Worm (Caenorhabditis elegans) whole organism, L1 larva: ENCODE results near the gene mcm-2.

Experiments used
- C04F5.9 ChIP-seq: sonication (generic microtip); optimal IDR thresholded peaks from 2 replicates; lab custom pipeline; 2016; ENCODE audit warnings: missing genetic modification characterization, missing compliant biosample characterization
- C16A3.4 ChIP-seq: fragments of 150-350 bp; optimal IDR thresholded peaks from 2 replicates; lab custom pipeline; 2014; ENCODE audit warnings: missing biosample characterization, missing genetic modification characterization
- C34B4.2 ChIP-seq: sonication (generic microtip); optimal IDR thresholded peaks from 2 replicates; lab custom pipeline; 2017; ENCODE audit warnings: mild to moderate bottlenecking, missing genetic modification characterization, missing compliant biosample characterization
- alr-1 ChIP-seq: fragments of 200-800 bp; sonication (Bioruptor generic); optimal IDR thresholded peaks from 2 replicates; lab custom pipeline; 2018; ENCODE audit warnings: borderline replicate concordance, mild to moderate bottlenecking, missing genetic modification characterization, missing compliant biosample characterization
- aly-2 ChIP-seq: fragments of 150-350 bp; optimal IDR thresholded peaks from 2 replicates; lab custom pipeline; 2014; ENCODE audit warnings: missing biosample characterization, missing genetic modification characterization
- blmp-1 ChIP-seq: fragments of 150-350 bp; optimal IDR thresholded peaks from 2 replicates; lab custom pipeline; 2014; ENCODE audit warnings: missing biosample characterization, missing genetic modification characterization
- ceh-63 ChIP-seq: fragments of 200-800 bp; sonication (Bioruptor generic); optimal IDR thresholded peaks from 2 replicates; lab custom pipeline; 2018; ENCODE audit warnings: mild to moderate bottlenecking, missing genetic modification characterization, missing compliant biosample characterization
- ceh-8 ChIP-seq: fragments of 200-800 bp; sonication (Bioruptor generic); optimal IDR thresholded peaks from 2 replicates; lab custom pipeline; 2018; ENCODE audit warnings: mild to moderate bottlenecking, missing genetic modification characterization, moderate library complexity, missing compliant biosample characterization
- ceh-82 ChIP-seq, 3 experiments: fragments of 150-350 bp in 1 of 3; sonication (generic microtip) in 2 of 3; optimal IDR thresholded peaks; 2 replicates each; lab custom pipeline; 2014 to 2017; ENCODE audit warnings: missing biosample characterization in 3 of 3, missing genetic modification characterization in 3 of 3
- dpl-1 ChIP-seq, 3 experiments: fragments of 150-350 bp in 2 of 3; sonication (generic microtip) in 1 of 3; optimal IDR thresholded peaks; 2 replicates each; lab custom pipeline; 2014 to 2017; ENCODE audit warnings: missing biosample characterization in 3 of 3, missing genetic modification characterization in 3 of 3, missing genetic modification reagents in 3 of 3
- dsc-1 ChIP-seq: sonication (generic microtip); optimal IDR thresholded peaks from 2 replicates; lab custom pipeline; 2016; ENCODE audit warnings: mild to moderate bottlenecking, missing genetic modification characterization, missing compliant biosample characterization
- efl-1 ChIP-seq, 4 experiments: fragments of 150-350 bp; optimal IDR thresholded peaks in 3 of 4; peaks in 1 of 4; 1 replicate in 1 of 4; 2 replicates in 3 of 4; lab custom pipeline; 2014; ENCODE audit warnings: missing biosample characterization in 2 of 4, missing genetic modification characterization in 2 of 4, missing genetic modification reagents in 2 of 4
- efl-3 ChIP-seq: fragments of 200-800 bp; sonication (Bioruptor generic); optimal IDR thresholded peaks from 2 replicates; lab custom pipeline; 2018; ENCODE audit warnings: mild to moderate bottlenecking, missing genetic modification characterization, missing compliant biosample characterization
- egl-13 ChIP-seq: sonication (generic microtip); optimal IDR thresholded peaks from 2 replicates; lab custom pipeline; 2016; ENCODE audit warnings: missing genotype, missing genetic modification reagents, missing genetic modification characterization, missing compliant biosample characterization
- egl-27 ChIP-seq, 2 experiments: fragments of 150-350 bp in 1 of 2; sonication (generic microtip); optimal IDR thresholded peaks; 3 replicates each; lab custom pipeline; 2017 to 2018; ENCODE audit warnings: missing biosample characterization in 2 of 2, missing genetic modification characterization in 2 of 2, missing genetic modification reagents in 2 of 2
- elt-2 ChIP-seq: sonication (generic microtip); optimal IDR thresholded peaks from 2 replicates; lab custom pipeline; 2016; ENCODE audit warnings: missing genetic modification characterization, mild to moderate bottlenecking, inconsistent platforms, missing compliant biosample characterization, missing genetic modification reagents
- elt-3 ChIP-seq, 6 experiments: fragments of 150-350 bp in 1 of 6; sonication (generic microtip); optimal IDR thresholded peaks; 2 replicates each; lab custom pipeline; 2017 to 2018; ENCODE audit warnings: missing biosample characterization in 6 of 6, missing genetic modification characterization in 6 of 6, inconsistent platforms in 1 of 6
- ets-5 ChIP-seq: fragments of 200-800 bp; sonication (Bioruptor generic); IDR thresholded peaks from 2 replicates; pipeline ENCODE4 v1.3.6; 2022; ENCODE audit warnings: missing genetic modification characterization, missing compliant biosample characterization
- fkh-4 ChIP-seq: sonication (generic microtip); optimal IDR thresholded peaks from 2 replicates; lab custom pipeline; 2016; ENCODE audit warnings: missing compliant biosample characterization, missing genetic modification characterization, borderline replicate concordance
- fkh-8 ChIP-seq: sonication (generic microtip); optimal IDR thresholded peaks from 2 replicates; lab custom pipeline; 2016; ENCODE audit warnings: mild to moderate bottlenecking, missing genetic modification characterization, missing compliant biosample characterization
- fos-1 ChIP-seq: fragments of 150-350 bp; optimal IDR thresholded peaks from 2 replicates; lab custom pipeline; 2014; ENCODE audit warnings: missing biosample characterization, missing genetic modification characterization
- hpl-2 ChIP-seq: fragments of 150-350 bp; optimal IDR thresholded peaks from 2 replicates; lab custom pipeline; 2014; ENCODE audit warnings: missing biosample characterization, missing genetic modification reagents, missing genetic modification characterization
- irx-1 ChIP-seq: sonication (generic microtip); optimal IDR thresholded peaks from 2 replicates; lab custom pipeline; 2016; ENCODE audit warnings: missing genetic modification characterization, missing compliant biosample characterization
- isw-1 ChIP-seq: fragments of 200-800 bp; sonication (Bioruptor generic); IDR thresholded peaks from 2 replicates; pipeline ENCODE4 v1.3.6; 2022; ENCODE audit warnings: missing genetic modification characterization, missing compliant biosample characterization
- jun-1 ChIP-seq: fragments of 150-350 bp; optimal IDR thresholded peaks from 2 replicates; lab custom pipeline; 2014; ENCODE audit warnings: missing biosample characterization, missing genetic modification reagents, missing genetic modification characterization
- lin-14 ChIP-seq: fragments of 200-800 bp; sonication (Bioruptor generic); optimal IDR thresholded peaks from 2 replicates; lab custom pipeline; 2018; ENCODE audit warnings: mild to moderate bottlenecking, missing genetic modification characterization, moderate library complexity, missing compliant biosample characterization
- lin-39 ChIP-seq: fragments of 150-350 bp; optimal IDR thresholded peaks from 2 replicates; lab custom pipeline; 2014; ENCODE audit warnings: missing biosample characterization, missing genetic modification reagents, missing genetic modification characterization
- mef-2 ChIP-seq: fragments of 150-350 bp; optimal IDR thresholded peaks from 2 replicates; lab custom pipeline; 2014; ENCODE audit warnings: missing biosample characterization, missing genetic modification characterization
- mep-1 ChIP-seq: fragments of 150-350 bp; optimal IDR thresholded peaks from 2 replicates; lab custom pipeline; 2014; ENCODE audit warnings: missing biosample characterization, missing genetic modification characterization
- nhr-11 ChIP-seq: fragments of 150-350 bp; optimal IDR thresholded peaks from 2 replicates; lab custom pipeline; 2014; ENCODE audit warnings: missing biosample characterization, missing genetic modification characterization
- nhr-19 ChIP-seq: fragments of 200-800 bp; sonication (Bioruptor generic); conservative IDR thresholded peaks from 2 replicates; pipeline ENCODE4 v1.3.6; 2022; ENCODE audit warnings: missing genetic modification characterization, missing compliant biosample characterization
- nhr-20 ChIP-seq: sonication (generic microtip); optimal IDR thresholded peaks from 2 replicates; lab custom pipeline; 2016; ENCODE audit warnings: mild to moderate bottlenecking, missing genetic modification characterization, missing compliant biosample characterization
- nhr-28 ChIP-seq: fragments of 150-350 bp; optimal IDR thresholded peaks from 2 replicates; lab custom pipeline; 2014; ENCODE audit warnings: missing biosample characterization, missing genetic modification characterization
- nhr-47 ChIP-seq: sonication (generic microtip); optimal IDR thresholded peaks from 2 replicates; lab custom pipeline; 2016; ENCODE audit warnings: mild to moderate bottlenecking, missing genetic modification characterization, moderate library complexity, missing compliant biosample characterization
- nhr-71 ChIP-seq: sonication (generic microtip); optimal IDR thresholded peaks from 2 replicates; lab custom pipeline; 2016; ENCODE audit warnings: mild to moderate bottlenecking, missing genetic modification characterization, moderate library complexity, missing compliant biosample characterization
- nhr-84 ChIP-seq: sonication (generic microtip); optimal IDR thresholded peaks from 2 replicates; lab custom pipeline; 2017; ENCODE audit warnings: missing biosample characterization, missing genetic modification characterization
- nhr-85 ChIP-seq: sonication (generic microtip); peaks from one replicate; lab custom pipeline; 2016; ENCODE audit warnings: missing genetic modification characterization, inconsistent platforms, missing compliant biosample characterization
- nhr-90 ChIP-seq: sonication (generic microtip); optimal IDR thresholded peaks from 2 replicates; lab custom pipeline; 2016; ENCODE audit warnings: mild to moderate bottlenecking, missing genetic modification characterization, missing compliant biosample characterization; ENCODE audit not compliant: poor library complexity
- rnt-1 ChIP-seq: sonication (generic microtip); optimal IDR thresholded peaks from 2 replicates; lab custom pipeline; 2016; ENCODE audit warnings: mild to moderate bottlenecking, missing genetic modification characterization, moderate library complexity, missing compliant biosample characterization
- skn-1 ChIP-seq: fragments of 150-350 bp; optimal IDR thresholded peaks from 2 replicates; lab custom pipeline; 2014; ENCODE audit warnings: missing biosample characterization, missing genetic modification characterization
- snu-23 ChIP-seq: sonication (generic microtip); optimal IDR thresholded peaks from 2 replicates; lab custom pipeline; 2016; ENCODE audit warnings: missing genetic modification characterization, missing compliant biosample characterization
- sptf-1 ChIP-seq: fragments of 150-350 bp; optimal IDR thresholded peaks from 2 replicates; lab custom pipeline; 2014; ENCODE audit warnings: missing biosample characterization, missing genetic modification characterization
- sup-37 ChIP-seq: fragments of 200-800 bp; sonication (Bioruptor generic); optimal IDR thresholded peaks from 2 replicates; lab custom pipeline; 2018; ENCODE audit warnings: mild to moderate bottlenecking, missing genetic modification characterization, missing compliant biosample characterization
- unc-130 ChIP-seq: fragments of 150-350 bp; optimal IDR thresholded peaks from 2 replicates; lab custom pipeline; 2017; ENCODE audit warnings: missing biosample characterization, missing genetic modification characterization, inconsistent platforms
- unc-30 ChIP-seq: sonication (generic microtip); optimal IDR thresholded peaks from 2 replicates; lab custom pipeline; 2017; ENCODE audit warnings: missing biosample characterization, missing genetic modification characterization
- unc-62 ChIP-seq: fragments of 150-350 bp; optimal IDR thresholded peaks from 2 replicates; lab custom pipeline; 2014; ENCODE audit warnings: missing biosample characterization, missing genetic modification reagents, missing genetic modification characterization
- unc-98 ChIP-seq: fragments of 200-800 bp; sonication (Bioruptor generic); IDR thresholded peaks from 2 replicates; pipeline ENCODE4 v1.3.6; 2022; ENCODE audit warnings: missing genetic modification characterization, missing compliant biosample characterization
- vab-15 ChIP-seq: sonication (generic microtip); optimal IDR thresholded peaks from 2 replicates; lab custom pipeline; 2017; ENCODE audit warnings: missing genotype, mild to moderate bottlenecking, missing genetic modification characterization, missing compliant biosample characterization
- zag-1 ChIP-seq: fragments of 150-350 bp; optimal IDR thresholded peaks from 2 replicates; lab custom pipeline; 2014; ENCODE audit warnings: missing biosample characterization, missing genetic modification characterization
- ztf-11 ChIP-seq, 2 experiments: sonication (generic microtip); optimal IDR thresholded peaks; 2 replicates each; lab custom pipeline; 2016 to 2017; ENCODE audit warnings: missing genetic modification characterization in 2 of 2, missing biosample characterization in 1 of 2, missing compliant biosample characterization in 1 of 2
- ztf-4 ChIP-seq: fragments of 150-350 bp; optimal IDR thresholded peaks from 2 replicates; lab custom pipeline; 2014; ENCODE audit warnings: missing biosample characterization, missing genetic modification characterization

The mcm-2 gene

ce11 chrII:11958793-11959574 is 47.4 kb downstream of the mcm-2 start:
- TF ChIP-seq elt-2 (tag; lab: Kevin White, UChicago): no peak
- peak; percentile 75 for TF ChIP-seq nhr-47 (tag; lab: Kevin White, UChicago)
- TF ChIP-seq mef-2 (tag; lab: Kevin White, UChicago): no peak
- TF ChIP-seq nhr-11 (tag; lab: Kevin White, UChicago): no peak
- TF ChIP-seq nhr-71 (tag; lab: Kevin White, UChicago): peak; percentile 71
- TF ChIP-seq fkh-8 (tag; lab: Kevin White, UChicago): peak; percentile 73
- peak; percentile 49 for TF ChIP-seq jun-1 (tag; lab: Kevin White, UChicago)
- TF ChIP-seq sptf-1 (tag; lab: Kevin White, UChicago): no peak
- no peak for TF ChIP-seq lin-39 (tag; lab: Kevin White, UChicago)
- TF ChIP-seq C34B4.2 (tag; lab: Kevin White, UChicago): no peak
- peak; percentile 52 for TF ChIP-seq lin-14 (GFP tag; lab: Kevin White, UChicago)
- peak; percentile 59 for TF ChIP-seq irx-1 (tag; lab: Kevin White, UChicago)
- peak; percentile 61 for TF ChIP-seq C16A3.4
- TF ChIP-seq C04F5.9 (tag; lab: Kevin White, UChicago): no peak
- TF ChIP-seq blmp-1 (tag; lab: Kevin White, UChicago): peak; percentile 20
- TF ChIP-seq elt-3 (tag; optimal IDR thresholded peaks at IDR 0.05; lab: Kevin White, UChicago): peak in 1 of 6 experiments; percentile 34
- TF ChIP-seq hpl-2 (GFP tag; lab: Kevin White, UChicago): no peak
- peak; percentile 8 for TF ChIP-seq vab-15 (tag; lab: Kevin White, UChicago)
- TF ChIP-seq snu-23: peak; percentile 87
- TF ChIP-seq ceh-8 (GFP tag; lab: Kevin White, UChicago): no peak
- TF ChIP-seq aly-2 (tag; lab: Kevin White, UChicago): peak; percentile 28
- no peak for TF ChIP-seq nhr-84 (tag; lab: Kevin White, UChicago)
- TF ChIP-seq unc-98 (GFP tag; lab: Robert Waterston, UW): no peak
- peak; percentile 66 for TF ChIP-seq unc-130 (tag; lab: Kevin White, UChicago)
- peak; percentile 54 for TF ChIP-seq nhr-85
- peak; percentile 71 for TF ChIP-seq nhr-20 (tag; lab: Kevin White, UChicago)
- TF ChIP-seq dsc-1 (tag; lab: Kevin White, UChicago): peak; percentile 70
- no peak for TF ChIP-seq efl-3 (GFP tag; lab: Kevin White, UChicago)
- no peak for TF ChIP-seq ceh-63
- no peak for TF ChIP-seq alr-1 (tag; lab: Kevin White, UChicago)
- TF ChIP-seq ceh-82 (tag; optimal IDR thresholded peaks at IDR 0.05; lab: Kevin White, UChicago): peak in 2 of 3 experiments; percentile 35 to 73
- peak; percentile 38 to 58 (median 42) for TF ChIP-seq dpl-1 (GFP tag; optimal IDR thresholded peaks at IDR 0.05; lab: Kevin White, UChicago)
- peak; percentile 86 for TF ChIP-seq rnt-1 (tag; lab: Kevin White, UChicago)
- peak in 1 of 2 experiments; percentile 31 for TF ChIP-seq ztf-11 (tag; optimal IDR thresholded peaks at IDR 0.05; lab: Kevin White, UChicago)
- TF ChIP-seq ztf-4 (tag; lab: Kevin White, UChicago): no peak
- peak; percentile 22; the same call in 1 of the 2 replicates for TF ChIP-seq isw-1 (GFP tag; lab: Robert Waterston, UW)
- no peak for TF ChIP-seq nhr-28
- no peak for TF ChIP-seq egl-13 (tag; lab: Kevin White, UChicago)
- TF ChIP-seq ets-5 (GFP tag; lab: Robert Waterston, UW): no peak
- TF ChIP-seq fkh-4: no peak
- TF ChIP-seq nhr-19 (GFP tag; lab: Robert Waterston, UW): peak; percentile 66
- TF ChIP-seq unc-30: no peak
- TF ChIP-seq mep-1 (tag; lab: Kevin White, UChicago): peak; percentile 52
- no peak for TF ChIP-seq sup-37 (GFP tag; lab: Kevin White, UChicago)
- peak; percentile 36 to 62 for TF ChIP-seq efl-1 (optimal IDR thresholded peaks at IDR 0.05; lab: Kevin White, UChicago)
- TF ChIP-seq efl-1 (GFP tag; optimal IDR thresholded peaks at IDR 0.05 in 1 of 2; lab: Kevin White, UChicago): peak; percentile 55 to 95
- no peak for TF ChIP-seq unc-62 (GFP tag; lab: Kevin White, UChicago)
- TF ChIP-seq zag-1: no peak
- no peak for TF ChIP-seq egl-27 (tag; optimal IDR thresholded peaks at IDR 0.05; lab: Kevin White, UChicago)
- peak; percentile 56 for TF ChIP-seq nhr-90 (tag; lab: Kevin White, UChicago)
- peak; percentile 53 for TF ChIP-seq fos-1 (tag; lab: Kevin White, UChicago)
- peak; percentile 30 for TF ChIP-seq skn-1 (tag; lab: Kevin White, UChicago)
